Fruit fly (Drosophila melanogaster): ENCODE data around the gene CG13694.

CG13694 gene

DNA sequence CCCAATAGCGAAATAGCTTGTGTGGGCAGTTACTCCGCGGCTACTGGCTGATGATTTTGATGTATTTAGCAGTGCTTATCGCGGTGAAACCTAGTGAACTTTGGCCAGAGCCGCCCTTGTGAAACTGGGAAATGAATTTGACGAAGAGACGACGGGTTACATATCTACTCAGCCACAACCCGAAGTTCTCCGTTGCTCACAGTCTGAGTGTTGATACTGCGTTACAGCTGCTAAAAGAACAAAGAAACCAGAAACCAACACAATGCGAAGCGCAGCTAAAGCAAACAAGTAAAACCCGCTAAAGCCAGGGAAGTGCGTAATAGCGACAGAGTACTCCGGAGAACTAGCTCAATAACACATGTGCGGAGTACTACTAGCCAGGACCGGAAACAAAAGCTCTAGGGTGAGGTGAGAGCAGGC lies 12.0 kb upstream of the CG13694 start:
- no peak for TF ChIP-seq pan (optimal IDR thresholded peaks at IDR 0.05)
- TF ChIP-seq Dll (optimal IDR thresholded peaks at IDR 0.05) = no peak
- no peak for TF ChIP-seq psq (optimal IDR thresholded peaks at IDR 0.05)
- no peak for TF ChIP-seq EcR (GFP tag; optimal IDR thresholded peaks at IDR 0.05)
- no peak for TF ChIP-seq usp (GFP tag; optimal IDR thresholded peaks at IDR 0.05)
- no peak for TF ChIP-seq CG8478 (optimal IDR thresholded peaks at IDR 0.05)

DNA sequence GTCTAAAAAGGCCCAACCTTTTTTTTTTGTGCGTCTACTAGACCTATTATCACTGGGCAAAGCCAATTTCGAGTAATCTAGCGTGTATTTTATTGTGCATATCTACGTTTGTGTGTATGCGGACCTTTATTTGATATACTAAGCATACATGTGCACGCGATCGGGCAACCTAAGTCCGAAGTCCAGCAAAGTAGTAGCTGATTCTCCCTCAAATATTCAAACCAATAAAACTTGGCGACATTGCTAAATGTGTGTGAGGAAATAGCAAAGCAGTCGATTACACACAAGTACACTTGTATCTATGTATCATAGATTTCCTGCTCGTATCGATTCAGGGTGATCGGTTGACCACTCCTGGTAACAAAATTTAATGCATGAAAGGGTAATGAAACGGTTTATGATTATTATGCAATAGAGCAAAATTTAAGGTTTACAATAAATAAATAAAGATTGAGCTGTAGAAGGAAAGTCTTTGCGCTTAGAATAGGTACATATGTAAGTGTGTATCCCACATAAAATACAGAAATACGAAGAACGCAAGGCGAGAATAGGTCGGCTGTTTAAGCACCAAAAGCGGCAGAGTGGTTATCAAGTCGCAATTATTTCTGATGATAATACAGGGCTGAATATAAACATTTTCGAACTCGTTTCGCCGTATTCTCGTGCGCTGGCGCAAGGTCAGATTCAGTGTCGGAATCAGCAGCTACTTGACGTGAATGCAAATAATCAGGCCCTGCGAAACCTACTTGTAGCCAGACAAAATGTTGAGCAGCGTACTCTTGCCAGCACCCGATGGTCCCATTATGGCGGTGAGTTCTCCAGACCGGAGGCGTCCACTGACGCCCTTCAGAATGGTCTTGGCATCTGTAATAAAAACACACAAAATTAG lies 9.3 kb upstream of the CG13694 start:
- TF ChIP-seq psq (optimal IDR thresholded peaks at IDR 0.05) = no peak
- TF ChIP-seq pan (optimal IDR thresholded peaks at IDR 0.05) = no peak
- TF ChIP-seq CG8478 (optimal IDR thresholded peaks at IDR 0.05) = no peak
- no peak for TF ChIP-seq Dll (optimal IDR thresholded peaks at IDR 0.05)
- no peak for TF ChIP-seq EcR (GFP tag; optimal IDR thresholded peaks at IDR 0.05)
- TF ChIP-seq usp (GFP tag; optimal IDR thresholded peaks at IDR 0.05) = no peak

DNA sequence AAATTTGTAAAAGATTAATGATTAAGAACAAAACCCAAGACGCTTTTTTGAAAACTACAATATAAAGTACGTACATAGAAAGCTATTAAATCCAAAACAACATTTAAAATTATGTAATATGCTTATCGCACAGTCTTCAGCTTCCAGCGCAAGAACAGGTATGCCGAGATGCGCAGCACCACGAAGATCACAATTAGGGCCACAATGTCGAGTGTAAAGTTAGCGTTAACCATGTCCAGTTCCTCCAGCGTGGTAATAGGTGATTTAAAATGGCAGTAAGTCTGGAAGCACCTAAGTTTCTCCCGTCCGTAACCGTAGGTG lies 6.7 kb upstream of the CG13694 start:
- TF ChIP-seq pan (optimal IDR thresholded peaks at IDR 0.05) (no peak), psq (optimal IDR thresholded peaks at IDR 0.05) (no peak), CG8478 (optimal IDR thresholded peaks at IDR 0.05) (no peak), Dll (optimal IDR thresholded peaks at IDR 0.05) (no peak), usp (GFP tag; optimal IDR thresholded peaks at IDR 0.05) (no peak), EcR (GFP tag; optimal IDR thresholded peaks at IDR 0.05) (no peak)

DNA sequence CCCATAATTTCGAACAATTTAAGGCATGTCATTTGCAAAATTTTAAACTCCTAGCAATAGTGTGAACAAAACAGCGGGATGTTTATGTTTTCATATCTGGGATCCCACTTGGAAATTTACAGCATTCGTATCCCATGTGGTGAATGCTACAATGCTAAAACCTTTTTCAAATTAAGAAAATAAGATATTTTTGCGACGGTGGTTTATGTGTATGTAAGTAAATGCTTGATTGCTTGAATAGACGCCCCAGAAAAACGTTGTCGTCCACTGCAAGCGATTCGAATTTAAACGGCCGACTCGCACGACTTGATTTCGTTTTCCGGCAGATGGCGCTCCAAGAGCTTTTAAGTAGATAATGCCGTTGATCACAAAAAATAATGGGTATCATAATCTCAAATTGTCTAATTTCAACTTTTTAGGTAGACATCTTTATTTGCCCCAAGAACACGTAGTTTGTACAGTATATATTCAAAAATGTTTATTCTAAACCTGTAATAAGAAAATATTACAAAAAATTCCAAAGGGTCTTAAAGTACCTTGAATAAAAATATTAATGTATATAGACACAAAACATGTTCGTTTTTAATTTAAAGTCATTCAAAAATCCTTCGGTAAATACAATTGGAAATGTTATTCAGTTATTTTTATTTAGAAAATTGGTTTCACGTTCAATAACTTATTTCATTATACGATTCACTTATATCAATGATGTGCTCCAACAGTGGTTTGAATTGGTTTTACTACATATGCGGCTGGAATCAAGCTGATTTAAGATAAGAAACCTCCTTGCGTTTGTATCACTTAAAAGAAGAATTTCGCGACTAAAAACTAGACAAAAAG lies 6.1 kb upstream of the CG13694 start:
- TF ChIP-seq Dll (optimal IDR thresholded peaks at IDR 0.05) (no peak), usp (GFP tag; optimal IDR thresholded peaks at IDR 0.05) (no peak), EcR (GFP tag; optimal IDR thresholded peaks at IDR 0.05) (no peak), CG8478 (optimal IDR thresholded peaks at IDR 0.05) (no peak), psq (optimal IDR thresholded peaks at IDR 0.05) (no peak), pan (optimal IDR thresholded peaks at IDR 0.05) (no peak)

DNA sequence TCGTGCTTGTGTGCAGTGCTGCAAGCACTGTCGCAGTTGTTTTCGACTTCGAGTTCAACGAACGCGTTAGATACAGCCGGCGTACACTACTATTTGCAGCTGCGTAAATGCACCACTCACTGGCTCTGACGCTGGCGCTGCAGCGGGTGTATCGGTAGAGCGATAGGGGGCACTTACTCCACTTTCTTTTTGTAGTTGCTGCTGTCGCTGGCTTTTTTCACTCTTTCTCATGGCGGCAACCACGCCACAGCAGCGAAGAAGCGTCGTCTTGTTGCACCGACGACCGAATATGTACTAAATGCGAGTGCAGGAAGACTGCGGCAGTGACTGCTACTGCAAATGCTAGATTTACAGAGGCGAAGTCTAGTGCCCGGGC lies 5.2 kb upstream of the CG13694 start, which contains the start of gene CG4822:
CG4822 (minus strand) TSS at position 299 of the 376 bp plus-strand sequence.
- TF ChIP-seq pan (optimal IDR thresholded peaks at IDR 0.05) (no peak), EcR (GFP tag; optimal IDR thresholded peaks at IDR 0.05) (peak in 1 of 2 experiments; percentile 91)

DNA sequence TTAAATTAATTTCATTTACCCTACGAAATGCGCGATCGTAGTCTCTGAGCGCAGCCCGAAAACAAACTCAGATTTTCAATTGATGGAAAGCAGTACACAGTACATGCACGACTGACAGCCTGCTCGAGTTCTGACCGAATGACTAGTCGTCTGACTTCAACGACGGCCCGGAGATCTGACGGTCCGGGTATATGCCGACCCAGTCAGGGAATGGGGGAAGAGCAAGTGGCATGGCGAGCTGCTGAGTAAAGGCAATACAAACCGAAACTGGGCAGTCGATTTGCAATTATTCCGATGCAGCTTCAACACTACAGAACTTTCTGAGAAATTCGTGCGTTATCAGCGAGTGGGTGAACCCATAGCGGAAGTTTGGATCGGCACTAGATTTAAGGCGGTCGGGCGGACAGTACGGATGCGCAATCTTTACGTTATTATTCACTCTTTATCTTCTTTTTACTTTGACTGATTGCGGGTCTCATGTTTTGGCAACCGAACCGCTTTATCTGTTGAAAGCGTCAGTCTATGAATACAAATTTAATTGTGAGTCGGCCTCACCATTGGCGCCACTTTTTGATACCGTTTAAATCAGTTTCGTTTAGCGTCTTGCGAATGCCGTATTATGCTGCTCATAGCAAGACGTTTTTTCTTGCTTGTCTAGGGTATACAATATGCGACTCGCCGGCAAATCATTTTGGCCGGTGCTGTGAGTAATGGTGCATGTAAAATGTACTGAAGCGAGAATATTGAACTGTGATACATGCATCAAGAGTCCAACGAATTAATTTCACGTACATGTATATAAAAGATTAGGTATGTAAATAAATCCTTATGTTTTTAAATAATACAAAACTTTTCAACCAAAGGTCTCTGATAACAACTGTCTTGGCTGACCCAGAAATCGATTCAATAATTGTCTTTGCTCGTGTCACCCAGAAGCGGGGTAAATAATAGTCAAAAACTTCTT lies 4.5 kb upstream of the CG13694 start:
- TF ChIP-seq usp (GFP tag; optimal IDR thresholded peaks at IDR 0.05) = no peak
- no peak for TF ChIP-seq CG8478 (optimal IDR thresholded peaks at IDR 0.05)
- no peak for TF ChIP-seq Dll (optimal IDR thresholded peaks at IDR 0.05)
- no peak for TF ChIP-seq psq (optimal IDR thresholded peaks at IDR 0.05)
- no peak for TF ChIP-seq EcR (GFP tag; optimal IDR thresholded peaks at IDR 0.05)
- TF ChIP-seq pan (optimal IDR thresholded peaks at IDR 0.05) = no peak

DNA sequence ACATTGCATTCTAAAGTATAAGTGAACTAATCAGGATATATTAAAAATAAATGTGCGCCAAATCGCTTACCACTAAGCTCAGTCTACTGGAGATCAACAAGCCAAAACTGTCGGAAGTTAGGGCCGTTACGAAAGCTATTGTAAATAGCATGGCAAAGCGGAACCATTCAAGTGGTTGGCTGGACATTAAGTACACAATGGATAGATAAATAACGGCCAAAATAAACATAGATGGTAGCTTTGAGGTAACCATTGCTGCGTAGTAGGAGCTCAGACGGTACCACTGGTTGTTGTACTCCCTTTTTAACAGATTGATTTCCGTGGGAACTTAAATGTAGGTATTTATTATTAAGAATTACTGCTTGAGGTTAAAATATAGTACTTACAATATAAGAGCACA lies 1.5 kb upstream of the CG13694 start:
- TF ChIP-seq usp (GFP tag; optimal IDR thresholded peaks at IDR 0.05) = no peak
- no peak for TF ChIP-seq EcR (GFP tag; optimal IDR thresholded peaks at IDR 0.05)
- no peak for TF ChIP-seq Dll (optimal IDR thresholded peaks at IDR 0.05)
- no peak for TF ChIP-seq CG8478 (optimal IDR thresholded peaks at IDR 0.05)
- no peak for TF ChIP-seq pan (optimal IDR thresholded peaks at IDR 0.05)
- no peak for TF ChIP-seq psq (optimal IDR thresholded peaks at IDR 0.05)

DNA sequence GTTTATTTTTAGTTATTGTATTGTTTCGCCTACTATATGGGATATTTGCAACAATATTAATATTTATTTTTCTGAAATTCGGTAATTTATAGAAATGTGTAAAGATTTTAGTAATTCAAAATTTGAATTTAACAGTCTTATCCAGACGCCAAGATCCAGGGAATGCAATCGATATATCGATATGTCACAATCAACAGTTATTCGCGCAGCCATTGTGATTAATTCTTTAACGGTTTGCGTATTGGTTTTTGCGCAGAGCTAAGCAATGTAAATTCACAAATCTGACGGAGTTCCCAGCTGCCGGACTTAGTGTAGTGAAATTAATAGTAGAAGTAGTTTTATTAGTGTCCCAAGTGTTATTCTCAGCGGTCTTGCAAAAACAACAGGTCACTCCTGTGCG lies 1.9 kb downstream of the CG13694 start, which contains the start of gene ND-15:
ND-15 (plus strand) TSS at position 298 of the 400 bp plus-strand sequence.
- no peak for TF ChIP-seq psq (optimal IDR thresholded peaks at IDR 0.05)
- TF ChIP-seq pan (optimal IDR thresholded peaks at IDR 0.05) = no peak
- no peak for TF ChIP-seq EcR (GFP tag; optimal IDR thresholded peaks at IDR 0.05)
- TF ChIP-seq CG8478 (optimal IDR thresholded peaks at IDR 0.05) = no peak
- no peak for TF ChIP-seq usp (GFP tag; optimal IDR thresholded peaks at IDR 0.05)
- no peak for TF ChIP-seq Dll (optimal IDR thresholded peaks at IDR 0.05)

DNA sequence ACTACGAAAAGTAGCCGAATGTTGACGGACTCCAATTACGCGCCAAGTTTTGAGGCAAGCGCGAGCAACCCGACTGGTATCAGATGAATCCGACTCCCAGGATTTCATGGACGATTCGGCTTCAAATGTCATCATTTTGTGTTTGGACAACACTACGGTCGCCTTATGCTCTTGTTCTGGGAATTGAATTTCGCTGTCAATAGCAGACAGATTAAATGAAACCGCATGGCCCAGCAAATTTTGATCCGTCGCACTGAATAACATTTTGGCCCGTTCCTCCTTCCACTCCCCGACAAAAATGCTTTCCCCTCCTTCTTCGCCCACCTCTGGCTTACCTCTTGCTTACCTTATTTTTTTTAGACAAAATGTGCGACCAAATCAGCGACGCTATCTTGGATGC lies 6.2 kb downstream of the CG13694 start:
- TF ChIP-seq pan (optimal IDR thresholded peaks at IDR 0.05) = no peak
- no peak for TF ChIP-seq psq (optimal IDR thresholded peaks at IDR 0.05)
- no peak for TF ChIP-seq usp (GFP tag; optimal IDR thresholded peaks at IDR 0.05)
- TF ChIP-seq Dll (optimal IDR thresholded peaks at IDR 0.05) = no peak
- TF ChIP-seq CG8478 (optimal IDR thresholded peaks at IDR 0.05) = no peak
- TF ChIP-seq EcR (GFP tag; optimal IDR thresholded peaks at IDR 0.05) = no peak

DNA sequence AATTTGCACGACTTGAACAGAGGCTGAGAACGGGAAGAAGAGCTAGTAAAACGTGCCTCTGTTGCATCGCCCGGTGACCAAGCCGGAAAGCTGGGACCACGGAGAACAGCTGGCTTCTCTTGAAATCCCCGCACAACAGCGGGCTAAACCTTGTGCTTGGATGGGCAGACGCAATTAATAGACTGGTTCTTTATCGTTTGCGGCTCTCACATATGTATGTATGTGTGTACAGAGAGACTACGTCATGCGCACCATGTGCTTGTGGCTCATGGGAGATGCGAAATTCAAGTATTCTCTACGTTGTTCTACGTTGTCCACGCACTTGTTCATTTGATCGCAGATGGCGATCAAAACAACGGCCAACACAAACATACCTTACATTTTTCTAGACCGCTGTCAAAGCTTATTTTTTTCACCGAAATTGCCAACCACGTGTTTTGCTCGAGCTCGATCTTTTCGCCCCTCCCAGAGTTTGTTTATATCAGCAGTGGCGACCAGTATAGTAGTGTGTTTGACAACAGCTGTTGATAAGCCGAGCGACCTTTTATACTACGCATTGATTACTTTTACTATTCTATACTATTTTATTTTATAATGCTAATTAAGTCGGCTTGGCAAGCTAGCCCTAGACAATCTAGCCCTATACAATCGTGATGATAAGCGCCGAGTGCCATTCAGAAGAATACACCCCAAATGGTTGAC lies 7.0 kb downstream of the CG13694 start:
- no peak for TF ChIP-seq EcR (GFP tag; optimal IDR thresholded peaks at IDR 0.05)
- TF ChIP-seq CG8478 (optimal IDR thresholded peaks at IDR 0.05) = no peak
- TF ChIP-seq psq (optimal IDR thresholded peaks at IDR 0.05) = no peak
- TF ChIP-seq Dll (optimal IDR thresholded peaks at IDR 0.05) = no peak
- no peak for TF ChIP-seq usp (GFP tag; optimal IDR thresholded peaks at IDR 0.05)
- TF ChIP-seq pan (optimal IDR thresholded peaks at IDR 0.05) = no peak

Measured in whole organism.